Fruit fly (Drosophila melanogaster) whole organism, embryonic: Measurements from ENCODE around the gene CG16964.
A peak's percentile ranks its signal among the peaks of the same experiment; 100 is the strongest.

Experiments used
- B-H1 ChIP-seq: fragments of 200-800 bp; sonication (Bioruptor generic); IDR thresholded peaks from 3 replicates; pipeline ENCODE4 v1.3.6; 2022; ENCODE audit warnings: missing biosample characterization, missing genetic modification characterization
- CG10959 ChIP-seq: fragments of 200-800 bp; sonication (Bioruptor generic); IDR thresholded peaks from 2 replicates; pipeline ENCODE4 v1.3.6; 2022; ENCODE audit warnings: missing biosample characterization, missing genetic modification characterization
- CG11247 ChIP-seq: fragments of 200-800 bp; sonication (Bioruptor generic); IDR thresholded peaks from 2 replicates; pipeline ENCODE4 v1.3.6; 2022; ENCODE audit warnings: missing biosample characterization, missing genetic modification characterization
- CG13296 ChIP-seq: fragments of 200-800 bp; sonication (Bioruptor generic); optimal IDR thresholded peaks from 3 replicates; lab custom pipeline; 2018; ENCODE audit warnings: missing biosample characterization, mild to moderate bottlenecking, missing genetic modification characterization
- CG13624 ChIP-seq: fragments of 200-800 bp; sonication (Bioruptor generic); optimal IDR thresholded peaks from 2 replicates; lab custom pipeline; 2016; ENCODE audit warnings: missing biosample characterization, missing genetic modification characterization
- CG14667 ChIP-seq: fragments of 200-800 bp; sonication (Bioruptor generic); IDR thresholded peaks from 2 replicates; pipeline ENCODE4 v1.3.6; 2022; ENCODE audit warnings: missing biosample characterization, missing genetic modification characterization
- CG17568 ChIP-seq: fragments of 200-800 bp; sonication (Bioruptor generic); optimal IDR thresholded peaks from 2 replicates; lab custom pipeline; 2018; ENCODE audit warnings: missing biosample characterization, mild to moderate bottlenecking, missing genetic modification characterization, moderate library complexity
- CG31224 ChIP-seq: fragments of 200-800 bp; sonication (Bioruptor generic); IDR thresholded peaks from 2 replicates; pipeline ENCODE4 v1.3.6; 2022; ENCODE audit warnings: missing biosample characterization, missing genetic modification characterization
- CG32772 ChIP-seq: fragments of 200-800 bp; sonication (Bioruptor generic); IDR thresholded peaks from 2 replicates; pipeline ENCODE4 v1.3.6; 2022; ENCODE audit warnings: missing biosample characterization, missing genetic modification characterization
- CG34376 ChIP-seq: fragments of 200-800 bp; sonication (Bioruptor generic); optimal IDR thresholded peaks from 2 replicates; lab custom pipeline; 2018; ENCODE audit warnings: missing biosample characterization, mild to moderate bottlenecking, missing genetic modification characterization
- CG34422 ChIP-seq: fragments of 200-800 bp; sonication (Bioruptor generic); IDR thresholded peaks from 3 replicates; pipeline ENCODE4 v1.3.6; 2022; ENCODE audit warnings: missing biosample characterization, missing genetic modification characterization
- CG4328 ChIP-seq: fragments of 200-800 bp; sonication (Bioruptor generic); optimal IDR thresholded peaks from 3 replicates; lab custom pipeline; 2017; ENCODE audit warnings: missing biosample characterization, missing genetic modification reagents, missing genetic modification characterization
- CG6272 ChIP-seq: fragments of 200-800 bp; sonication (Bioruptor generic); IDR thresholded peaks from 2 replicates; pipeline ENCODE4 v1.3.6; 2022; ENCODE audit warnings: missing biosample characterization, missing genetic modification characterization
- CG6791 ChIP-seq: fragments of 200-800 bp; sonication (Bioruptor generic); IDR thresholded peaks from 3 replicates; pipeline ENCODE4 v1.3.6; 2022; ENCODE audit warnings: missing biosample characterization, missing genetic modification characterization; ENCODE audit not compliant: partially characterized antibody
- CG8290 ChIP-seq, 3 experiments: fragments of 200-800 bp; sonication (Bioruptor generic); optimal IDR thresholded peaks; 2 replicates each; lab custom pipeline; 2016 to 2019; ENCODE audit warnings: missing biosample characterization in 3 of 3, missing genetic modification characterization in 3 of 3, mild to moderate bottlenecking in 2 of 3, moderate library complexity in 1 of 3
- CG8765 ChIP-seq: fragments of 200-800 bp; sonication (Bioruptor generic); IDR thresholded peaks from 2 replicates; pipeline ENCODE4 v1.3.6; 2022; ENCODE audit warnings: missing biosample characterization, missing genetic modification characterization
- CG9609 ChIP-seq: fragments of 200-800 bp; sonication (Bioruptor generic); optimal IDR thresholded peaks from 3 replicates; lab custom pipeline; 2016; ENCODE audit warnings: missing biosample characterization, missing genetic modification characterization
- D ChIP-seq, 2 experiments: fragments of 200-800 bp in 1 of 2; fragments of >200 bp in 1 of 2; sonication (Bioruptor generic) in 1 of 2; optimal IDR thresholded peaks; 2 replicates in 1 of 2; 3 replicates in 1 of 2; lab custom pipeline; 2017; ENCODE audit warnings: mild to moderate bottlenecking in 1 of 2, missing biosample characterization in 1 of 2, missing genetic modification characterization in 1 of 2, missing genetic modification reagents in 1 of 2
- Dbx ChIP-seq: fragments of 200-800 bp; sonication (Bioruptor generic); IDR thresholded peaks from 3 replicates; pipeline ENCODE4 v1.3.6; 2022; ENCODE audit warnings: missing biosample characterization, missing genetic modification characterization
- ERR ChIP-seq: fragments of 200-800 bp; sonication (Bioruptor generic); optimal IDR thresholded peaks from 2 replicates; lab custom pipeline; 2016; ENCODE audit warnings: missing biosample characterization, missing genetic modification characterization
- Eip74EF ChIP-seq, 2 experiments: fragments of 200-800 bp in 1 of 2; fragments of >200 bp in 1 of 2; sonication (Bioruptor generic) in 1 of 2; optimal IDR thresholded peaks; 2 replicates each; lab custom pipeline; 2017 to 2019; ENCODE audit warnings: missing biosample characterization in 2 of 2, missing genetic modification characterization in 2 of 2, mild to moderate bottlenecking in 1 of 2, moderate library complexity in 1 of 2
- Gug ChIP-seq: fragments of 200-800 bp; sonication (Bioruptor generic); IDR thresholded peaks from 4 replicates; pipeline ENCODE4 v1.3.6; 2022; ENCODE audit warnings: missing biosample characterization, missing genetic modification characterization
- HLH4C ChIP-seq: fragments of 200-800 bp; sonication (Bioruptor generic); IDR thresholded peaks from 3 replicates; pipeline ENCODE4 v1.3.6; 2022; ENCODE audit warnings: missing biosample characterization, missing genetic modification characterization; ENCODE audit not compliant: partially characterized antibody
- Hr78 ChIP-seq, 2 experiments: fragments of 200-800 bp in 1 of 2; fragments of >200 bp in 1 of 2; sonication (Bioruptor generic) in 1 of 2; optimal IDR thresholded peaks; 2 replicates each; lab custom pipeline; 2017 to 2019; ENCODE audit warnings: missing biosample characterization in 2 of 2, missing genetic modification characterization in 2 of 2, mild to moderate bottlenecking in 1 of 2, moderate library complexity in 1 of 2
- Jarid2 ChIP-seq: fragments of 200-800 bp; sonication (Bioruptor generic); optimal IDR thresholded peaks from 3 replicates; lab custom pipeline; 2017; ENCODE audit warnings: mild to moderate bottlenecking, missing biosample characterization, missing genetic modification reagents, missing genetic modification characterization
- NK7.1 ChIP-seq: fragments of 200-800 bp; sonication (Bioruptor generic); optimal IDR thresholded peaks from 3 replicates; lab custom pipeline; 2016; ENCODE audit warnings: missing biosample characterization, missing genetic modification characterization
- Nf-YB ChIP-seq: fragments of 200-800 bp; sonication (Bioruptor generic); optimal IDR thresholded peaks from 3 replicates; lab custom pipeline; 2019; ENCODE audit warnings: missing biosample characterization, mild to moderate bottlenecking, missing genetic modification characterization, moderate library complexity
- Taf1 ChIP-seq: fragments of 200-800 bp; sonication (Bioruptor generic); IDR thresholded peaks from 2 replicates; pipeline ENCODE4 v1.3.6; 2022; ENCODE audit warnings: missing biosample characterization, missing genetic modification characterization
- Vsx1 ChIP-seq: fragments of 200-800 bp; sonication (Bioruptor generic); optimal IDR thresholded peaks from 2 replicates; lab custom pipeline; 2017; ENCODE audit warnings: missing biosample characterization, mild to moderate bottlenecking, missing genetic modification characterization, missing genetic modification reagents
- Xbp1 ChIP-seq: fragments of 200-800 bp; sonication (Bioruptor generic); optimal IDR thresholded peaks from 3 replicates; lab custom pipeline; 2016; ENCODE audit warnings: missing biosample characterization, mild to moderate bottlenecking, missing genetic modification characterization
- ara ChIP-seq: fragments of 200-800 bp; sonication (Bioruptor generic); IDR thresholded peaks from 2 replicates; pipeline ENCODE4 v1.3.6; 2022; ENCODE audit warnings: missing biosample characterization, missing genetic modification characterization
- az2 ChIP-seq: fragments of 200-800 bp; sonication (Bioruptor generic); optimal IDR thresholded peaks from 3 replicates; lab custom pipeline; 2016; ENCODE audit warnings: missing biosample characterization, missing genetic modification characterization
- chinmo ChIP-seq: fragments of 200-800 bp; sonication (Bioruptor generic); IDR thresholded peaks from 4 replicates; pipeline ENCODE4 v1.3.6; 2022; ENCODE audit warnings: missing biosample characterization, missing genetic modification characterization; ENCODE audit not compliant: partially characterized antibody
- chn ChIP-seq: fragments of 200-800 bp; sonication (Bioruptor generic); optimal IDR thresholded peaks from 2 replicates; lab custom pipeline; 2016; ENCODE audit warnings: missing biosample characterization, missing genetic modification characterization
- fru ChIP-seq: fragments of >200 bp; optimal IDR thresholded peaks from 2 replicates; lab custom pipeline; 2017
- gfzf ChIP-seq: fragments of 200-800 bp; sonication (Bioruptor generic); optimal IDR thresholded peaks from 2 replicates; lab custom pipeline; 2016; ENCODE audit warnings: missing biosample characterization, mild to moderate bottlenecking, missing genetic modification characterization, moderate library complexity
- grau ChIP-seq: fragments of 200-800 bp; optimal IDR thresholded peaks from 3 replicates; lab custom pipeline; 2019; ENCODE audit warnings: missing biosample characterization, mild to moderate bottlenecking, missing genetic modification characterization, moderate library complexity
- hbn ChIP-seq: fragments of 200-800 bp; sonication (Bioruptor generic); IDR thresholded peaks from 2 replicates; pipeline ENCODE4 v1.3.6; 2022; ENCODE audit warnings: missing biosample characterization, missing genetic modification characterization; ENCODE audit not compliant: partially characterized antibody
- ken ChIP-seq: fragments of 200-800 bp; sonication (Bioruptor generic); IDR thresholded peaks from 3 replicates; pipeline ENCODE4 v1.3.6; 2022; ENCODE audit warnings: missing biosample characterization, missing genetic modification characterization
- lmd ChIP-seq: fragments of 200-800 bp; sonication (Bioruptor generic); IDR thresholded peaks from 2 replicates; pipeline ENCODE4 v1.3.6; 2022; ENCODE audit warnings: missing biosample characterization, missing genetic modification characterization
- lola ChIP-seq, 3 experiments: fragments of >200 bp in 2 of 3; fragments of 200-800 bp in 1 of 3; sonication (Bioruptor generic) in 1 of 3; optimal IDR thresholded peaks; 2 replicates each; lab custom pipeline; 2017 to 2019; ENCODE audit warnings: missing biosample characterization in 3 of 3, missing genetic modification characterization in 3 of 3, mild to moderate bottlenecking in 1 of 3, moderate library complexity in 1 of 3
- ranshi ChIP-seq: fragments of 200-800 bp; sonication (Bioruptor generic); IDR thresholded peaks from 2 replicates; pipeline ENCODE4 v1.3.6; 2022; ENCODE audit warnings: missing biosample characterization, missing genetic modification characterization
- row ChIP-seq: fragments of 200-800 bp; sonication (Bioruptor generic); IDR thresholded peaks from 3 replicates; pipeline ENCODE4 v1.3.6; 2022; ENCODE audit warnings: missing biosample characterization, missing genetic modification characterization
- schlank ChIP-seq: fragments of 200-800 bp; sonication (Bioruptor generic); optimal IDR thresholded peaks from 2 replicates; lab custom pipeline; 2018; ENCODE audit warnings: missing biosample characterization, mild to moderate bottlenecking, missing genetic modification characterization
- tx ChIP-seq: fragments of 200-800 bp; sonication (Bioruptor generic); optimal IDR thresholded peaks from 2 replicates; lab custom pipeline; 2016; ENCODE audit warnings: missing biosample characterization, missing genetic modification characterization
- unc-4 ChIP-seq: fragments of 200-800 bp; sonication (Bioruptor generic); IDR thresholded peaks from 2 replicates; pipeline ENCODE4 v1.3.6; 2022; ENCODE audit warnings: missing biosample characterization, missing genetic modification characterization; ENCODE audit not compliant: partially characterized antibody
- unpg ChIP-seq: fragments of 200-800 bp; sonication (Bioruptor generic); optimal IDR thresholded peaks from 3 replicates; lab custom pipeline; 2018; ENCODE audit warnings: missing biosample characterization, mild to moderate bottlenecking, missing genetic modification characterization, moderate library complexity
- wdn ChIP-seq: fragments of 200-800 bp; sonication (Bioruptor generic); IDR thresholded peaks from 2 replicates; pipeline ENCODE4 v1.3.6; 2022; ENCODE audit warnings: missing biosample characterization, missing genetic modification characterization
- zfh1 ChIP-seq: fragments of 200-800 bp; sonication (Bioruptor generic); IDR thresholded peaks from 3 replicates; pipeline ENCODE4 v1.3.6; 2022; ENCODE audit warnings: missing biosample characterization, missing genetic modification characterization

CG16964 gene

dm6 chr2L:11949917-11950316, 2.2 kb downstream of the CG16964 start (continued):
- TF ChIP-seq lmd (peak; percentile 52), unc-4 (no peak), gfzf (GFP tag; lab: Kevin White, UChicago) (no peak), Eip74EF (GFP tag; optimal IDR thresholded peaks at IDR 0.05; lab: Kevin White, UChicago) (no peak), Taf1 (GFP tag; lab: Robert Waterston, UW) (no peak), tx (GFP tag; lab: Kevin White, UChicago) (peak; percentile 1), HLH4C (GFP tag; lab: Robert Waterston, UW) (no peak), CG17568 (GFP tag; lab: Kevin White, UChicago) (no peak), ken (GFP tag; lab: Robert Waterston, UW) (peak; percentile 69; the same call in 2 of the 3 replicates), Gug (GFP tag; lab: Robert Waterston, UW) (no peak), hbn (GFP tag; lab: Robert Waterston, UW) (no peak), CG31224 (GFP tag; lab: Robert Waterston, UW) (peak; percentile 38; the same call in 1 of the 2 replicates), Nf-YB (GFP tag; lab: Kevin White, UChicago) (no peak), CG32772 (0 out of 2 replicates have a peak, but pooled peaks have one; percentile 27), B-H1 (no peak), ara (GFP tag; lab: Robert Waterston, UW) (peak; percentile 51; the same call in 1 of the 2 replicates), ranshi (GFP tag; lab: Robert Waterston, UW) (peak; percentile 29; the same call in 1 of the 2 replicates), CG8290 (GFP tag; optimal IDR thresholded peaks at IDR 0.05; lab: Kevin White, UChicago) (peak; percentile 18), CG8290 (tag; optimal IDR thresholded peaks at IDR 0.05; lab: Kevin White, UChicago) (peak in 1 of 2 experiments; percentile 45), CG6272 (GFP tag; lab: Robert Waterston, UW) (no peak), CG14667 (GFP tag; lab: Robert Waterston, UW) (peak; percentile 40; the same call in 1 of the 2 replicates), Hr78 (GFP tag; optimal IDR thresholded peaks at IDR 0.05; lab: Kevin White, UChicago) (no peak), ERR (GFP tag; lab: Kevin White, UChicago) (no peak), schlank (tag; lab: Kevin White, UChicago) (no peak), CG13296 (GFP tag; lab: Kevin White, UChicago) (no peak), lola (GFP tag; optimal IDR thresholded peaks at IDR 0.05; lab: Kevin White, UChicago) (peak in 1 of 3 experiments; percentile 68), CG11247 (GFP tag; lab: Robert Waterston, UW) (0 out of 2 replicates have a peak, but pooled peaks have one; percentile 40), row (GFP tag; lab: Robert Waterston, UW) (peak; percentile 61), CG6791 (GFP tag; lab: Robert Waterston, UW) (no peak), grau (tag; lab: Kevin White, UChicago) (peak; percentile 44), CG13624 (no peak), CG34422 (GFP tag; lab: Robert Waterston, UW) (no peak), CG10959 (GFP tag; lab: Robert Waterston, UW) (peak; percentile 62), zfh1 (GFP tag; lab: Robert Waterston, UW) (peak; percentile 79), CG34376 (GFP tag; lab: Kevin White, UChicago) (no peak), chinmo (GFP tag; lab: Robert Waterston, UW) (no peak), Jarid2 (no peak), CG4328 (GFP tag; lab: Kevin White, UChicago) (no peak), unpg (GFP tag; lab: Kevin White, UChicago) (peak; percentile 56), fru (lab: Kevin White, UChicago) (no peak), chn (GFP tag; lab: Kevin White, UChicago) (peak; percentile 13), D (optimal IDR thresholded peaks at IDR 0.05; lab: Kevin White, UChicago) (no peak), D (GFP tag; optimal IDR thresholded peaks at IDR 0.05; lab: Kevin White, UChicago) (peak; percentile 28), Vsx1 (GFP tag; lab: Kevin White, UChicago) (no peak), Xbp1 (GFP tag; lab: Kevin White, UChicago) (peak; percentile 55), az2 (GFP tag; lab: Kevin White, UChicago) (peak; percentile 46), Dbx (0 out of 3 replicates have a peak, but pooled peaks have one; percentile 43), NK7.1 (GFP tag; lab: Kevin White, UChicago) (no peak), CG9609 (GFP tag; lab: Kevin White, UChicago) (peak; percentile 0), CG8765 (peak; percentile 55; the same call in 1 of the 2 replicates), wdn (GFP tag; lab: Robert Waterston, UW) (peak; percentile 18; the same call in 1 of the 2 replicates)
